Fruit fly (Drosophila melanogaster): ENCODE data around the gene mew.

Gene mew

dm6 chrX:13276713-13277112 is 18.4 kb upstream of the mew start (continued):
- TF ChIP-seq dimm (GFP tag; IDR thresholded peaks at IDR 0.05): peak; percentile 40; the same call in 1 of the 2 replicates
- TF ChIP-seq Kr (GFP tag; optimal IDR thresholded peaks at IDR 0.05): no peak
- peak; percentile 65; the same call in 1 of the 2 replicates for TF ChIP-seq klu (GFP tag; IDR thresholded peaks at IDR 0.05)
- no peak for TF ChIP-seq aop (GFP tag; IDR thresholded peaks at IDR 0.05)
- TF ChIP-seq pros (GFP tag; optimal IDR thresholded peaks at IDR 0.05): no peak
- TF ChIP-seq CG17361 (GFP tag; IDR thresholded peaks at IDR 0.05): peak; percentile 76
- TF ChIP-seq CG8478 (optimal IDR thresholded peaks at IDR 0.05): no peak
- TF ChIP-seq CG11456 (GFP tag; IDR thresholded peaks at IDR 0.05): peak; percentile 77
- TF ChIP-seq Hey (tag; optimal IDR thresholded peaks at IDR 0.05): no peak
- no peak for TF ChIP-seq Awh (GFP tag; IDR thresholded peaks at IDR 0.05)
- TF ChIP-seq slou (GFP tag; optimal IDR thresholded peaks at IDR 0.05): peak; percentile 1
- 0 out of 2 replicates have a peak, but pooled peaks have one; percentile 25 for TF ChIP-seq CG4360 (GFP tag; IDR thresholded peaks at IDR 0.05)
- peak; percentile 57 for TF ChIP-seq ATbp (GFP tag; optimal IDR thresholded peaks at IDR 0.05)
- TF ChIP-seq CG2678 (tag; optimal IDR thresholded peaks at IDR 0.05): peak; percentile 91
- TF ChIP-seq vfl (GFP tag; optimal IDR thresholded peaks at IDR 0.05): no peak
- no peak for TF ChIP-seq CG43689 (GFP tag; IDR thresholded peaks at IDR 0.05)
- no peak for TF ChIP-seq oc (tag; optimal IDR thresholded peaks at IDR 0.05)
- TF ChIP-seq dm (GFP tag; optimal IDR thresholded peaks at IDR 0.05): no peak
- no peak for TF ChIP-seq ro (GFP tag; IDR thresholded peaks at IDR 0.05)
- TF ChIP-seq ac (GFP tag; optimal IDR thresholded peaks at IDR 0.05): no peak
- TF ChIP-seq pita (GFP tag; optimal IDR thresholded peaks at IDR 0.05): no peak
- TF ChIP-seq Sry-δ (GFP tag; optimal IDR thresholded peaks at IDR 0.05): no peak
- TF ChIP-seq CG14667 (GFP tag; IDR thresholded peaks at IDR 0.05): peak; percentile 60
- TF ChIP-seq CG2889 (GFP tag; IDR thresholded peaks at IDR 0.05): peak; percentile 55; the same call in 1 of the 3 replicates
- TF ChIP-seq Meics (GFP tag; optimal IDR thresholded peaks at IDR 0.05): peak; percentile 89
- TF ChIP-seq hbn (GFP tag; IDR thresholded peaks at IDR 0.05; ENCODE audit: partially characterized antibody): no peak
- no peak for TF ChIP-seq gro (GFP tag; optimal IDR thresholded peaks at IDR 0.05)
- peak; percentile 63 for TF ChIP-seq CG12769 (tag; optimal IDR thresholded peaks at IDR 0.05)
- peak; percentile 22 for TF ChIP-seq CG6654 (GFP tag; optimal IDR thresholded peaks at IDR 0.05)
- TF ChIP-seq CG6791 (GFP tag; IDR thresholded peaks at IDR 0.05; ENCODE audit: partially characterized antibody): no peak
- TF ChIP-seq CG8359 (GFP tag; optimal IDR thresholded peaks at IDR 0.05; ENCODE audit: borderline replicate concordance): no peak
- TF ChIP-seq abd-A (tag; optimal IDR thresholded peaks at IDR 0.05): peak; percentile 30
- no peak for TF ChIP-seq nom (GFP tag; optimal IDR thresholded peaks at IDR 0.05)
- TF ChIP-seq CG7357 (GFP tag; IDR thresholded peaks at IDR 0.05): peak; percentile 58
- peak; percentile 68 for TF ChIP-seq CG15011 (GFP tag; optimal IDR thresholded peaks at IDR 0.05)
- peak; percentile 78 for TF ChIP-seq PHDP (tag; optimal IDR thresholded peaks at IDR 0.05)
- peak; percentile 86 for TF ChIP-seq CG32532 (GFP tag; IDR thresholded peaks at IDR 0.05)
- peak; percentile 56; the same call in 1 of the 3 replicates for TF ChIP-seq gce (GFP tag; IDR thresholded peaks at IDR 0.05)
- TF ChIP-seq bcd (GFP tag; optimal IDR thresholded peaks at IDR 0.05): peak; percentile 63
- TF ChIP-seq CG13775 (GFP tag; optimal IDR thresholded peaks at IDR 0.05): peak; percentile 66
- TF ChIP-seq fd102C (GFP tag; optimal IDR thresholded peaks at IDR 0.05): no peak
- TF ChIP-seq CG17612 (GFP tag; IDR thresholded peaks at IDR 0.05): 0 out of 2 replicates have a peak, but pooled peaks have one; percentile 25
- no peak for TF ChIP-seq crol (GFP tag; IDR thresholded peaks at IDR 0.05)
- TF ChIP-seq Xbp1 (GFP tag; optimal IDR thresholded peaks at IDR 0.05): peak; percentile 64
- TF ChIP-seq tio (GFP tag; optimal IDR thresholded peaks at IDR 0.05): peak; percentile 57
- TF ChIP-seq danr (GFP tag; IDR thresholded peaks at IDR 0.05): peak; percentile 55; the same call in 1 of the 2 replicates
- TF ChIP-seq CG10654 (GFP tag; optimal IDR thresholded peaks at IDR 0.05): peak; percentile 51
- TF ChIP-seq CrebB (tag; optimal IDR thresholded peaks at IDR 0.05): peak; percentile 61
- no peak for TF ChIP-seq Lpt (GFP tag; optimal IDR thresholded peaks at IDR 0.05)
- no peak for TF ChIP-seq BEAF-32 (GFP tag; optimal IDR thresholded peaks at IDR 0.05)
- peak; percentile 57 for TF ChIP-seq D19A (tag; optimal IDR thresholded peaks at IDR 0.05)
- TF ChIP-seq grn (GFP tag; optimal IDR thresholded peaks at IDR 0.05): no peak
